Fruit fly (Drosophila melanogaster) whole organism: ENCODE measurements around the gene Dph2.

Experiments used
- CG8478 ChIP-seq: fragments of >200 bp; optimal IDR thresholded peaks from 2 replicates; lab custom pipeline; 2018; ENCODE audit warnings: inconsistent platforms
- usp ChIP-seq: fragments of >200 bp; optimal IDR thresholded peaks from 2 replicates; lab custom pipeline; 2017; ENCODE audit warnings: missing biosample characterization, missing genetic modification characterization, mixed read lengths

DNA sequence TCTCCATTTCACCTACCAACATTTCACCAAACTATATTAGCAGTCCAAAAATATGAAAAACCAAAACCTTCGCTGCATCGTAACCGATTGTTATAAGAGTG is 879 bp upstream of the Dph2 start, which contains the start of gene CG14860:
- no peak for TF ChIP-seq usp (GFP tag; lab: Kevin White, UChicago)
- TF ChIP-seq CG8478 (lab: Kevin White, UChicago) = no peak
